Fruit fly (Drosophila melanogaster) whole organism, adult: Measurements from ENCODE around the gene CG12278.

ENCODE experiments used
- CG11617 ChIP-seq: fragments of 200-800 bp; sonication (Bioruptor generic); optimal IDR thresholded peaks from 2 replicates; lab custom pipeline; 2017; ENCODE audit warnings: mild to moderate bottlenecking, missing biosample characterization, missing genetic modification reagents, missing genetic modification characterization
- CG12768 ChIP-seq: fragments of 200-800 bp; sonication (Bioruptor generic); optimal IDR thresholded peaks from 2 replicates; lab custom pipeline; 2017; ENCODE audit warnings: missing biosample characterization, missing genetic modification characterization, mild to moderate bottlenecking, moderate library complexity, missing genetic modification reagents
- CG14711 ChIP-seq: fragments of 200-800 bp; sonication (Bioruptor generic); optimal IDR thresholded peaks from 2 replicates; lab custom pipeline; 2018; ENCODE audit warnings: missing biosample characterization, mild to moderate bottlenecking, missing genetic modification characterization, moderate library complexity
- CG1620 ChIP-seq: fragments of 200-800 bp; sonication (Bioruptor generic); optimal IDR thresholded peaks from 2 replicates; lab custom pipeline; 2016; ENCODE audit warnings: missing biosample characterization, missing genetic modification characterization
- CG33017 ChIP-seq: fragments of 200-800 bp; sonication (Bioruptor generic); optimal IDR thresholded peaks from 2 replicates; lab custom pipeline; 2018; ENCODE audit warnings: missing biosample characterization, mild to moderate bottlenecking, missing genetic modification characterization, moderate library complexity
- CG5204 ChIP-seq: fragments of 200-800 bp; sonication (Bioruptor generic); optimal IDR thresholded peaks from 2 replicates; lab custom pipeline; 2016; ENCODE audit warnings: missing biosample characterization, missing genetic modification characterization
- CG7045 ChIP-seq: fragments of 200-800 bp; sonication (Bioruptor generic); optimal IDR thresholded peaks from 2 replicates; lab custom pipeline; 2017; ENCODE audit warnings: missing biosample characterization, mild to moderate bottlenecking, missing genetic modification characterization
- CG7101 ChIP-seq: fragments of 200-800 bp; sonication (Bioruptor generic); optimal IDR thresholded peaks from 2 replicates; lab custom pipeline; 2018; ENCODE audit warnings: missing biosample characterization, mild to moderate bottlenecking, missing genetic modification characterization, moderate library complexity
- Clk ChIP-seq: fragments of 200-800 bp; sonication (Bioruptor generic); optimal IDR thresholded peaks from 2 replicates; lab custom pipeline; 2017; ENCODE audit warnings: missing biosample characterization, missing genetic modification characterization
- Crg-1 ChIP-seq: fragments of 200-800 bp; sonication (Bioruptor generic); optimal IDR thresholded peaks from 2 replicates; lab custom pipeline; 2016; ENCODE audit warnings: missing biosample characterization, missing genetic modification characterization
- Hr96 ChIP-seq: fragments of 200-800 bp; sonication (Bioruptor generic); optimal IDR thresholded peaks from 2 replicates; lab custom pipeline; 2016; ENCODE audit warnings: missing biosample characterization, missing genetic modification characterization
- Mnt ChIP-seq: fragments of 200-800 bp; sonication (Bioruptor generic); optimal IDR thresholded peaks from 2 replicates; lab custom pipeline; 2016; ENCODE audit warnings: missing biosample characterization, mild to moderate bottlenecking, missing genetic modification characterization
- bab1 ChIP-seq: fragments of 200-800 bp; sonication (Bioruptor generic); optimal IDR thresholded peaks from 3 replicates; lab custom pipeline; 2019; ENCODE audit warnings: missing biosample characterization, mild to moderate bottlenecking, missing genetic modification characterization, moderate library complexity
- cic ChIP-seq: fragments of 200-800 bp; sonication (Bioruptor generic); optimal IDR thresholded peaks from 2 replicates; lab custom pipeline; 2017; ENCODE audit warnings: missing biosample characterization, mild to moderate bottlenecking, missing genetic modification characterization, moderate library complexity
- cnc ChIP-seq, 2 experiments: fragments of >200 bp; optimal IDR thresholded peaks; 2 replicates each; lab custom pipeline; 2017
- kay ChIP-seq: fragments of 200-800 bp; sonication (Bioruptor generic); peaks from one replicate; lab custom pipeline; 2016; ENCODE audit warnings: missing biosample characterization, missing genetic modification characterization, borderline replicate concordance
- ovo ChIP-seq: fragments of 200-800 bp; sonication (Bioruptor generic); optimal IDR thresholded peaks from 2 replicates; lab custom pipeline; 2016; ENCODE audit warnings: missing biosample characterization, missing genetic modification characterization
- pad ChIP-seq: fragments of 200-800 bp; sonication (Bioruptor generic); optimal IDR thresholded peaks from 3 replicates; lab custom pipeline; 2017; ENCODE audit warnings: missing biosample characterization, missing genetic modification characterization, mild to moderate bottlenecking, moderate library complexity, missing genetic modification reagents
- tj ChIP-seq: fragments of 200-800 bp; sonication (Bioruptor generic); optimal IDR thresholded peaks from 3 replicates; lab custom pipeline; 2017; ENCODE audit warnings: missing biosample characterization, mild to moderate bottlenecking, missing genetic modification characterization, moderate library complexity
- toe ChIP-seq: fragments of 200-800 bp; sonication (Bioruptor generic); optimal IDR thresholded peaks from 2 replicates; lab custom pipeline; 2016; ENCODE audit warnings: missing biosample characterization, missing genetic modification characterization

The CG12278 gene

dm6 chr3R:21073707-21074106 is 29.8 kb downstream of the CG12278 start, which contains the start of gene dmrt93B:
Gene dmrt93B, plus strand, starts transcription at chr3R:21074007.
- no peak for TF ChIP-seq cic (GFP tag; lab: Kevin White, UChicago)
- TF ChIP-seq ovo: no peak
- no peak for TF ChIP-seq CG1620 (GFP tag; lab: Kevin White, UChicago)
- no peak for TF ChIP-seq CG7045 (GFP tag; lab: Kevin White, UChicago)
- no peak for TF ChIP-seq Crg-1
- no peak for TF ChIP-seq toe (GFP tag; lab: Kevin White, UChicago)
- TF ChIP-seq CG7101 (tag; lab: Kevin White, UChicago): no peak
- no peak for TF ChIP-seq CG11617 (GFP tag; lab: Kevin White, UChicago)
- no peak for TF ChIP-seq bab1 (GFP tag; lab: Kevin White, UChicago)
- no peak for TF ChIP-seq CG33017 (tag; lab: Kevin White, UChicago)
- TF ChIP-seq tj (GFP tag; lab: Kevin White, UChicago): no peak
- TF ChIP-seq Clk (GFP tag; lab: Kevin White, UChicago): no peak
- TF ChIP-seq cnc (optimal IDR thresholded peaks at IDR 0.05; lab: Kevin White, UChicago): no peak
- TF ChIP-seq Hr96: no peak
- no peak for TF ChIP-seq CG14711 (tag; lab: Kevin White, UChicago)

dm6 chr3R:21077577-21077976 is 33.7 kb downstream of the CG12278 start:
- no peak for TF ChIP-seq CG14711 (tag; lab: Kevin White, UChicago)
- no peak for TF ChIP-seq CG7045 (GFP tag; lab: Kevin White, UChicago)
- no peak for TF ChIP-seq CG5204
- no peak for TF ChIP-seq tj (GFP tag; lab: Kevin White, UChicago)
- no peak for TF ChIP-seq Hr96
- no peak for TF ChIP-seq kay
- TF ChIP-seq CG33017 (tag; lab: Kevin White, UChicago): no peak
- TF ChIP-seq pad (GFP tag; lab: Kevin White, UChicago): no peak
- no peak for TF ChIP-seq cnc (optimal IDR thresholded peaks at IDR 0.05; lab: Kevin White, UChicago)
- TF ChIP-seq toe (GFP tag; lab: Kevin White, UChicago): no peak

dm6 chr3R:21078211-21078610 is 34.3 kb downstream of the CG12278 start:
- TF ChIP-seq CG7045 (GFP tag; lab: Kevin White, UChicago): no peak
- no peak for TF ChIP-seq CG12768 (GFP tag; lab: Kevin White, UChicago)
- no peak for TF ChIP-seq Hr96
- no peak for TF ChIP-seq cnc (optimal IDR thresholded peaks at IDR 0.05; lab: Kevin White, UChicago)
- no peak for TF ChIP-seq Clk (GFP tag; lab: Kevin White, UChicago)
- no peak for TF ChIP-seq toe (GFP tag; lab: Kevin White, UChicago)
- TF ChIP-seq CG5204: no peak
- no peak for TF ChIP-seq Mnt (GFP tag; lab: Kevin White, UChicago)

- TF ChIP-seq CG14711 (tag; lab: Kevin White, UChicago) (no peak), pad (GFP tag; lab: Kevin White, UChicago) (no peak), CG7045 (GFP tag; lab: Kevin White, UChicago) (no peak), CG1620 (GFP tag; lab: Kevin White, UChicago) (no peak), bab1 (GFP tag; lab: Kevin White, UChicago) (no peak), Crg-1 (no peak), Mnt (GFP tag; lab: Kevin White, UChicago) (no peak), cic (GFP tag; lab: Kevin White, UChicago) (no peak)
Observed at dm6 chr3R:21078958-21079357, 35.1 kb downstream of the CG12278 start.

DNA sequence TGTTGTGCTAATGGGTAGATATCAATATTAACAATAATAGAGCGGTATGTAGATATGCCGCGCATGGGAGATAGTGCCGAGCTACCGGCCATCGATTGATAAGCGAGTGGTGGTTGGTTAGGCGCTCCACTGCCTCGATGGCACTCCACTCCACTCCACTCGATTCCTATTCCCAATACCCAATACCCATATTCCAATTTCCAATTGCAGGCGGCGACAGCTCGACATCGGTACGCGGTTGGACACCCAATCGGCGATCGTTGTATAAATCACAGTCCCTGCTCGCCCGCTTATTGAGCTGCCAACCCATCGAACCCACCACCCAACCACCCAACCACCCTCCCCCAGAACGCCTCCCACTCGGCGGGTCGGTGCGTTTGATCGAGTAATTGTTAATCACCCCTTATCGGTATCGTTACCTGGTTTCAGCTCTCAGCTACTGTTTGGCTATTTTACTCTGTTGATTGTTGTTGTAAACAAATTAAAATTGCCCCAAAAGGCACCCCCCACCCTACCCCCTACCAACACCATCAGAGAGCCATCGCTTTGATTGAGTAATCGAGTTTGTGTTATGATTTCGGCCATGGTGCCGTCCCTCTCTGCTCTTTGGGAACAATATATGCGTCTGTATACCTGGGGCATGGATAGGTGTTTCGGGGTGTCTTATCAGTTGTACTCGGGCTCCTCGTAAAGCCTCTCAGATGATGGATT is 37.2 kb downstream of the CG12278 start, which contains the start of gene HHEX:
Gene HHEX, minus strand, starts transcription at position 51 of the 711 bp plus-strand sequence.
- TF ChIP-seq ovo: no peak

dm6 chr3R:21084979-21085378 is 41.1 kb downstream of the CG12278 start:
- TF ChIP-seq CG7101 (tag; lab: Kevin White, UChicago): no peak
- TF ChIP-seq CG33017 (tag; lab: Kevin White, UChicago): no peak
- TF ChIP-seq CG12768 (GFP tag; lab: Kevin White, UChicago): no peak
- TF ChIP-seq Crg-1: no peak

- TF ChIP-seq CG14711 (tag; lab: Kevin White, UChicago) (no peak), CG1620 (GFP tag; lab: Kevin White, UChicago) (no peak), CG7045 (GFP tag; lab: Kevin White, UChicago) (no peak), CG7101 (tag; lab: Kevin White, UChicago) (no peak), Mnt (GFP tag; lab: Kevin White, UChicago) (no peak), Crg-1 (no peak), Hr96 (no peak), cnc (optimal IDR thresholded peaks at IDR 0.05; lab: Kevin White, UChicago) (no peak), tj (GFP tag; lab: Kevin White, UChicago) (peak; percentile 31)
Observed at dm6 chr3R:21089416-21089815, 45.5 kb downstream of the CG12278 start.
